Worm (Caenorhabditis elegans) whole organism, L1 larva: ENCODE data around the gene irld-38.

ENCODE experiments used
- C34B4.2 ChIP-seq: sonication (generic microtip); optimal IDR thresholded peaks from 2 replicates; lab custom pipeline; 2017; ENCODE audit warnings: mild to moderate bottlenecking, missing genetic modification characterization, missing compliant biosample characterization
- aha-1 ChIP-seq: fragments of 150-350 bp; optimal IDR thresholded peaks from 2 replicates; lab custom pipeline; 2014; ENCODE audit warnings: missing biosample characterization, missing genetic modification characterization
- egl-27 ChIP-seq, 2 experiments: fragments of 150-350 bp in 1 of 2; sonication (generic microtip); optimal IDR thresholded peaks; 3 replicates each; lab custom pipeline; 2017 to 2018; ENCODE audit warnings: missing biosample characterization in 2 of 2, missing genetic modification characterization in 2 of 2, missing genetic modification reagents in 2 of 2
- elt-3 ChIP-seq, 6 experiments: fragments of 150-350 bp in 1 of 6; sonication (generic microtip); optimal IDR thresholded peaks; 2 replicates each; lab custom pipeline; 2017 to 2018; ENCODE audit warnings: missing biosample characterization in 6 of 6, missing genetic modification characterization in 6 of 6, inconsistent platforms in 1 of 6
- fos-1 ChIP-seq: fragments of 150-350 bp; optimal IDR thresholded peaks from 2 replicates; lab custom pipeline; 2014; ENCODE audit warnings: missing biosample characterization, missing genetic modification characterization
- lsy-2 ChIP-seq, 2 experiments: fragments of 150-350 bp; optimal IDR thresholded peaks; 2 replicates each; lab custom pipeline; 2014; ENCODE audit warnings: missing biosample characterization in 2 of 2, missing genetic modification characterization in 2 of 2
- nhr-11 ChIP-seq: fragments of 150-350 bp; optimal IDR thresholded peaks from 2 replicates; lab custom pipeline; 2014; ENCODE audit warnings: missing biosample characterization, missing genetic modification characterization
- nhr-19 ChIP-seq: fragments of 200-800 bp; sonication (Bioruptor generic); conservative IDR thresholded peaks from 2 replicates; pipeline ENCODE4 v1.3.6; 2022; ENCODE audit warnings: missing genetic modification characterization, missing compliant biosample characterization
- skn-1 ChIP-seq: fragments of 150-350 bp; optimal IDR thresholded peaks from 2 replicates; lab custom pipeline; 2014; ENCODE audit warnings: missing biosample characterization, missing genetic modification characterization
- snpc-4 ChIP-seq: fragments of 150-350 bp; optimal IDR thresholded peaks from 2 replicates; lab custom pipeline; 2014; ENCODE audit warnings: missing biosample characterization, missing genetic modification characterization
- tbx-2 ChIP-seq: sonication (generic microtip); optimal IDR thresholded peaks from 2 replicates; lab custom pipeline; 2016; ENCODE audit warnings: missing genetic modification characterization, missing compliant biosample characterization
- vab-15 ChIP-seq: sonication (generic microtip); optimal IDR thresholded peaks from 2 replicates; lab custom pipeline; 2017; ENCODE audit warnings: missing genotype, mild to moderate bottlenecking, missing genetic modification characterization, missing compliant biosample characterization

- TF ChIP-seq nhr-19 (GFP tag; lab: Robert Waterston, UW) (no peak), tbx-2 (tag; lab: Kevin White, UChicago) (no peak), aha-1 (no peak), skn-1 (tag; lab: Kevin White, UChicago) (no peak), snpc-4 (tag; lab: Kevin White, UChicago) (no peak), C34B4.2 (tag; lab: Kevin White, UChicago) (no peak), lsy-2 (tag; optimal IDR thresholded peaks at IDR 0.05; lab: Kevin White, UChicago) (no peak), fos-1 (tag; lab: Kevin White, UChicago) (no peak), elt-3 (tag; optimal IDR thresholded peaks at IDR 0.05; lab: Kevin White, UChicago) (no peak), egl-27 (tag; optimal IDR thresholded peaks at IDR 0.05; lab: Kevin White, UChicago) (no peak), nhr-11 (no peak), vab-15 (tag; lab: Kevin White, UChicago) (no peak)
Measured at ce11 chrV:2993816-2994215, 38.4 kb downstream of the irld-38 start, which contains the start of gene srw-115.
